Worm (Caenorhabditis elegans) whole organism, young adult: ENCODE data around the gene popl-1.

Experiments
- C06A6.2 ChIP-seq: fragments of 200-800 bp; sonication (Bioruptor generic); conservative IDR thresholded peaks from 2 replicates; pipeline ENCODE4 v1.3.6; 2022; ENCODE audit warnings: missing genetic modification characterization, missing compliant biosample characterization
- K11D2.4 ChIP-seq: fragments of 200-800 bp; sonication (Bioruptor generic); IDR thresholded peaks from 2 replicates; pipeline ENCODE4 v1.3.6; 2022; ENCODE audit warnings: missing genetic modification reagents, missing genetic modification characterization, missing compliant biosample characterization
- ama-1 ChIP-seq, 3 experiments: fragments of 150-350 bp in 1 of 3; sonication (generic microtip) in 2 of 3; optimal IDR thresholded peaks; 2 replicates each; lab custom pipeline; 2014 to 2018; ENCODE audit warnings: missing biosample characterization in 2 of 3, missing genetic modification characterization in 2 of 3, missing genetic modification reagents in 2 of 3
- aptf-3 ChIP-seq: fragments of 200-800 bp; sonication (Bioruptor generic); IDR thresholded peaks from 2 replicates; pipeline ENCODE4 v1.3.6; 2022; ENCODE audit warnings: missing genetic modification characterization, missing compliant biosample characterization
- dpl-1 ChIP-seq: fragments of 150-350 bp; optimal IDR thresholded peaks from 2 replicates; lab custom pipeline; 2014; ENCODE audit warnings: missing biosample characterization, missing genetic modification reagents, missing genetic modification characterization
- hlh-12 ChIP-seq: sonication (generic microtip); optimal IDR thresholded peaks from 2 replicates; lab custom pipeline; 2016; ENCODE audit warnings: missing genetic modification characterization, missing compliant biosample characterization
- lir-1 ChIP-seq: fragments of 200-800 bp; sonication (Bioruptor generic); conservative IDR thresholded peaks from 2 replicates; pipeline ENCODE4 v1.3.6; 2022; ENCODE audit warnings: missing genetic modification reagents, missing genetic modification characterization, missing compliant biosample characterization
- pha-4 ChIP-seq: fragments of 150-350 bp; sonication (generic microtip); optimal IDR thresholded peaks from 2 replicates; lab custom pipeline; 2014; ENCODE audit warnings: missing biosample characterization, missing genetic modification reagents, missing genetic modification characterization
- snpc-4 ChIP-seq, 5 experiments: fragments of 150-350 bp in 1 of 5; sonication (generic microtip) in 4 of 5; optimal IDR thresholded peaks; 2 replicates each; lab custom pipeline; 2014 to 2018; ENCODE audit warnings: missing genetic modification characterization in 5 of 5, missing biosample characterization in 3 of 5, antibody characterized with exemption in 2 of 5, mild to moderate bottlenecking in 2 of 5, missing compliant biosample characterization in 2 of 5, missing genotype in 2 of 5, moderate library complexity in 2 of 5, missing genetic modification reagents in 1 of 5
- unc-62 ChIP-seq: fragments of 150-350 bp; optimal IDR thresholded peaks from 2 replicates; lab custom pipeline; 2014; ENCODE audit warnings: missing biosample characterization, missing genetic modification reagents, missing genetic modification characterization

DNA sequence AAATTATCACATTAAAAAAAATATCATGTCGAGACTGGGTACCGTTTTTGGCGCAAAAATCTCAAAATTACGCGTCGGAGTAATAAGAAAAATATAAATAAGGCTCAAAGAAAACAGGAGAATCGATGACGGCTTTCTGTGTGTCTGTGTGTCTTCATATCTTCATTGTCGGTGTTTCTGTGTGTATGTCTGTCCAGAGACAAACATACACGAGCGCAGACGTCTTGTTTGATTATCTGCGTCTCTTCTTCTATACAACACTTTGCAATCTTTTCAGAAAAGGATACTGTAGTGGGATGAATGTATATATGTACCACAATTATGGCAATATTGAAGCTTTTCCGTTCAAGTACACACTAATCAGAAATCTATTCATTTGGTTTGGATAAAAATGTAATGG, 13.6 kb upstream of the popl-1 start, which contains the start of gene C05D11.13:
- no peak for TF ChIP-seq unc-62 (GFP tag; lab: Kevin White, UChicago)
- TF ChIP-seq dpl-1 (GFP tag; lab: Kevin White, UChicago), result no peak
- no peak for TF ChIP-seq ama-1 (optimal IDR thresholded peaks at IDR 0.05; lab: Kevin White, UChicago)
- TF ChIP-seq ama-1 (GFP tag; optimal IDR thresholded peaks at IDR 0.05; lab: Kevin White, UChicago), result no peak
- no peak for TF ChIP-seq C06A6.2
- no peak for TF ChIP-seq hlh-12 (tag; lab: Kevin White, UChicago)
- no peak for TF ChIP-seq aptf-3 (GFP tag; lab: Robert Waterston, UW)
- no peak for TF ChIP-seq K11D2.4 (GFP tag; lab: Robert Waterston, UW)
- TF ChIP-seq pha-4, result no peak
- no peak for TF ChIP-seq snpc-4 (GFP tag; optimal IDR thresholded peaks at IDR 0.05; lab: Kevin White, UChicago)
- peak in 3 of 4 experiments; percentile 1 to 32 (median 20) for TF ChIP-seq snpc-4 (tag; optimal IDR thresholded peaks at IDR 0.05; lab: Kevin White, UChicago)
- TF ChIP-seq lir-1 (GFP tag; lab: Robert Waterston, UW), result no peak
